Worm (Caenorhabditis elegans): Measurements from ENCODE around the gene srh-304.

DNA sequence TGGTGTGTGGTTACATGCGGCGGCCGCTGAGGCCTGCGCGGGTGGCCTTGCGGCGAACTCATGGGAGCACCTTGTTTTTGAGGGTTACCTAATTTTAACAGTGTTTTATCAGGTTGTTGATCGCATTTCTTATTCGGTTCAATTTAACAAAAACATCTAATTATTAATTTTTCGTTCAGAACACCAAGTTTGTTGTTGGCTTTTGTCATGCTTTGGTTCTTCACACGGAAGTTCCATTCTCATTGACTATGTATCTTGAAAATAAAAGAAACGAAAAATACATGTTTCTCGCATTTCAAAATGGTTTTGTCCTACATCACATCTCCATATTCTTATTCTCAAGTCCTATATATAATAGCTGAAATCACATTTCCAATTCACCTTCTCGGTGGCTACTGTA lies 38.2 kb upstream of the srh-304 start, which contains the start of gene srh-290:
- TF ChIP-seq flt-1 (GFP tag; IDR thresholded peaks at IDR 0.05): no peak
- TF ChIP-seq med-1 (GFP tag; optimal IDR thresholded peaks at IDR 0.05; ENCODE audit: insufficient read depth): no peak
- TF ChIP-seq klf-2 (GFP tag; conservative IDR thresholded peaks at IDR 0.05): no peak
- TF ChIP-seq T22C8.4 (GFP tag; IDR thresholded peaks at IDR 0.05): no peak
- no peak for TF ChIP-seq ztf-23 (GFP tag; IDR thresholded peaks at IDR 0.05)
- no peak for TF ChIP-seq tab-1 (GFP tag; IDR thresholded peaks at IDR 0.05)
- no peak for TF ChIP-seq cog-1 (tag; optimal IDR thresholded peaks at IDR 0.05)
- no peak for TF ChIP-seq ztf-29 (GFP tag; IDR thresholded peaks at IDR 0.05)
